Worm (Caenorhabditis elegans) whole organism, early embryonic: ENCODE results near the gene F09G2.8.

ENCODE experiments used
- F13C5.2 ChIP-seq: sonication (generic microtip); optimal IDR thresholded peaks from 2 replicates; lab custom pipeline; 2017; ENCODE audit warnings: mild to moderate bottlenecking, missing genetic modification characterization, inconsistent platforms, missing compliant biosample characterization
- ceh-36 ChIP-seq: sonication (generic microtip); optimal IDR thresholded peaks from 2 replicates; lab custom pipeline; 2016; ENCODE audit warnings: missing genetic modification characterization, inconsistent platforms, missing compliant biosample characterization

DNA sequence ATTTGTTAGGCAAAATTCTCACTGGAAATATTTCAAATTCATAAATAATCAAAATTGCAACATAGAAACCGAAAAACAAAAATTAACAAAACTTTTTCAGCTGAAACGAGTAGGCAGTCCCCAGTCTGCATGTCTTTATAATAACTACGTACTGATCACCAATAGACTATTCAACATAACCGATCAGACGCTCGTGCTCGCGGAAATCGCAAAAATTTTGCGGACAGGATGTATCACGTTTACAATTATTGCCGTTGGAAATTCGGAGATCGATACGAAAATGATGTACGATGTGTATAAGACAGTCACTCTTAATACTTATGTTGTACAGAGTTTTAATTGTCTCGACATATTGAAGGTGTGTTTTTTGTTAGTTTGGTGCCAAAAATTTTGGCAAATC is 7.9 kb upstream of the F09G2.8 start:
- TF ChIP-seq F13C5.2 (tag; lab: Kevin White, UChicago) (no peak), ceh-36 (no peak)
